Worm (Caenorhabditis elegans) whole organism, late embryonic: ENCODE data around the gene F55G11.8.

Source experiments
- C08G9.2 ChIP-seq: sonication (generic microtip); optimal IDR thresholded peaks from 2 replicates; lab custom pipeline; 2016; ENCODE audit warnings: mild to moderate bottlenecking, missing genetic modification characterization, moderate library complexity, missing compliant biosample characterization
- C38D4.7 ChIP-seq: fragments of 200-800 bp; sonication (Bioruptor generic); optimal IDR thresholded peaks from 2 replicates; lab custom pipeline; 2018; ENCODE audit warnings: mild to moderate bottlenecking, missing genetic modification characterization, moderate library complexity, missing compliant biosample characterization
- K02D7.2 ChIP-seq: sonication (generic microtip); optimal IDR thresholded peaks from 2 replicates; lab custom pipeline; 2017; ENCODE audit warnings: mild to moderate bottlenecking, missing genetic modification characterization, missing compliant biosample characterization
- K09A11.1 ChIP-seq: sonication (generic microtip); optimal IDR thresholded peaks from 2 replicates; lab custom pipeline; 2017; ENCODE audit warnings: antibody characterized with exemption, mild to moderate bottlenecking, missing genetic modification characterization, missing compliant biosample characterization; ENCODE audit not compliant: insufficient read depth
- T23F11.4 ChIP-seq: fragments of 200-800 bp; sonication (Bioruptor generic); optimal IDR thresholded peaks from 2 replicates; lab custom pipeline; 2018; ENCODE audit warnings: mild to moderate bottlenecking, missing genetic modification characterization, missing compliant biosample characterization
- Y22D7AL.16 ChIP-seq: sonication (generic microtip); optimal IDR thresholded peaks from 2 replicates; lab custom pipeline; 2016; ENCODE audit warnings: missing genetic modification characterization, missing compliant biosample characterization
- ceh-18 ChIP-seq: sonication (generic microtip); optimal IDR thresholded peaks from 2 replicates; lab custom pipeline; 2016; ENCODE audit warnings: missing genetic modification characterization, missing compliant biosample characterization
- ceh-19 ChIP-seq: fragments of 200-800 bp; sonication (Bioruptor generic); optimal IDR thresholded peaks from 2 replicates; lab custom pipeline; 2018; ENCODE audit warnings: mild to moderate bottlenecking, missing genetic modification characterization, missing compliant biosample characterization
- ceh-24 ChIP-seq: sonication (generic microtip); optimal IDR thresholded peaks from 2 replicates; lab custom pipeline; 2016; ENCODE audit warnings: mild to moderate bottlenecking, missing genetic modification characterization, missing compliant biosample characterization
- ceh-30 ChIP-seq: fragments of 150-350 bp; optimal IDR thresholded peaks from 2 replicates; lab custom pipeline; 2014; ENCODE audit warnings: missing biosample characterization, missing genetic modification characterization
- ceh-34 ChIP-seq: sonication (generic microtip); optimal IDR thresholded peaks from 2 replicates; lab custom pipeline; 2016; ENCODE audit warnings: mild to moderate bottlenecking, missing genetic modification characterization, missing compliant biosample characterization
- ceh-45 ChIP-seq: fragments of 200-800 bp; sonication (Bioruptor generic); IDR thresholded peaks from 2 replicates; pipeline ENCODE4 v1.3.6; 2022; ENCODE audit warnings: missing genetic modification reagents, missing genetic modification characterization, missing compliant biosample characterization
- che-1 ChIP-seq: sonication (generic microtip); optimal IDR thresholded peaks from 2 replicates; lab custom pipeline; 2016; ENCODE audit warnings: mild to moderate bottlenecking, missing genetic modification characterization, missing compliant biosample characterization
- dmd-4 ChIP-seq: sonication (generic microtip); optimal IDR thresholded peaks from 2 replicates; lab custom pipeline; 2016; ENCODE audit warnings: borderline replicate concordance, missing genetic modification characterization, missing compliant biosample characterization
- dve-1 ChIP-seq: sonication (generic microtip); optimal IDR thresholded peaks from 2 replicates; lab custom pipeline; 2017; ENCODE audit warnings: antibody characterized with exemption, mild to moderate bottlenecking, missing genetic modification characterization, missing compliant biosample characterization
- elt-2 ChIP-seq: sonication (generic microtip); optimal IDR thresholded peaks from 2 replicates; lab custom pipeline; 2016; ENCODE audit warnings: missing genetic modification reagents, missing genetic modification characterization, missing compliant biosample characterization
- elt-4 ChIP-seq: sonication (generic microtip); optimal IDR thresholded peaks from 2 replicates; lab custom pipeline; 2016; ENCODE audit warnings: missing genetic modification characterization, missing compliant biosample characterization
- fax-1 ChIP-seq: sonication (generic microtip); optimal IDR thresholded peaks from 2 replicates; lab custom pipeline; 2016; ENCODE audit warnings: missing genotype, missing genetic modification characterization, missing compliant biosample characterization
- fkh-10 ChIP-seq: fragments of 150-350 bp; optimal IDR thresholded peaks from 2 replicates; lab custom pipeline; 2014; ENCODE audit warnings: missing biosample characterization, missing genetic modification reagents, missing genetic modification characterization
- fkh-6 ChIP-seq: sonication (generic microtip); optimal IDR thresholded peaks from 2 replicates; lab custom pipeline; 2016; ENCODE audit warnings: missing genetic modification characterization, missing compliant biosample characterization
- gmeb-2 ChIP-seq: sonication (generic microtip); optimal IDR thresholded peaks from 2 replicates; lab custom pipeline; 2016; ENCODE audit warnings: missing genetic modification characterization, inconsistent platforms, missing compliant biosample characterization
- hlh-8 ChIP-seq: sonication (generic microtip); optimal IDR thresholded peaks from 2 replicates; lab custom pipeline; 2016; ENCODE audit warnings: missing genotype, missing genetic modification characterization, missing compliant biosample characterization
- madf-2 ChIP-seq: sonication (generic microtip); optimal IDR thresholded peaks from 2 replicates; lab custom pipeline; 2017; ENCODE audit warnings: missing genetic modification characterization, missing compliant biosample characterization
- mec-3 ChIP-seq: sonication (generic microtip); optimal IDR thresholded peaks from 2 replicates; lab custom pipeline; 2016; ENCODE audit warnings: borderline replicate concordance, missing genetic modification characterization, missing compliant biosample characterization
- npax-4 ChIP-seq: sonication (generic microtip); optimal IDR thresholded peaks from 2 replicates; lab custom pipeline; 2016; ENCODE audit warnings: missing genetic modification characterization, missing compliant biosample characterization
- pha-2 ChIP-seq: sonication (generic microtip); optimal IDR thresholded peaks from 2 replicates; lab custom pipeline; 2017; ENCODE audit warnings: mild to moderate bottlenecking, missing genetic modification characterization, missing compliant biosample characterization
- pha-4 ChIP-seq: fragments of 150-350 bp; optimal IDR thresholded peaks from 2 replicates; lab custom pipeline; 2018; ENCODE audit warnings: missing biosample characterization, missing genetic modification reagents, missing genetic modification characterization
- ref-2 ChIP-seq: sonication (generic microtip); optimal IDR thresholded peaks from 2 replicates; lab custom pipeline; 2016; ENCODE audit warnings: missing genetic modification characterization, missing compliant biosample characterization
- sdc-2 ChIP-seq: sonication (generic microtip); optimal IDR thresholded peaks from 2 replicates; lab custom pipeline; 2016; ENCODE audit warnings: missing genotype, missing genetic modification characterization, missing compliant biosample characterization
- tbx-7 ChIP-seq: sonication (generic microtip); optimal IDR thresholded peaks from 2 replicates; lab custom pipeline; 2016; ENCODE audit warnings: missing genotype, missing genetic modification characterization, missing compliant biosample characterization
- ttx-3 ChIP-seq: sonication (generic microtip); optimal IDR thresholded peaks from 2 replicates; lab custom pipeline; 2016; ENCODE audit warnings: missing genetic modification reagents, missing genetic modification characterization, missing compliant biosample characterization
- unc-3 ChIP-seq, 2 experiments: fragments of 200-800 bp in 1 of 2; sonication (Bioruptor generic) in 1 of 2; sonication (generic microtip) in 1 of 2; conservative IDR thresholded peaks in 1 of 2; optimal IDR thresholded peaks in 1 of 2; 2 replicates each; pipeline versions ENCODE4 v1.3.6 to Lab custom; 2016 to 2022; ENCODE audit warnings: missing compliant biosample characterization in 2 of 2, missing genetic modification characterization in 2 of 2, missing genetic modification reagents in 1 of 2
- unc-42 ChIP-seq: sonication (generic microtip); optimal IDR thresholded peaks from 2 replicates; lab custom pipeline; 2016; ENCODE audit warnings: missing genotype, missing genetic modification characterization, missing compliant biosample characterization
- unc-55 ChIP-seq: sonication (generic microtip); optimal IDR thresholded peaks from 2 replicates; lab custom pipeline; 2017; ENCODE audit warnings: missing biosample characterization, missing genetic modification reagents, missing genetic modification characterization
- zip-5 ChIP-seq: sonication (generic microtip); optimal IDR thresholded peaks from 2 replicates; lab custom pipeline; 2016; ENCODE audit warnings: missing genetic modification characterization, missing compliant biosample characterization
- ztf-16 ChIP-seq: sonication (generic microtip); optimal IDR thresholded peaks from 2 replicates; lab custom pipeline; 2017; ENCODE audit warnings: missing genetic modification characterization, missing compliant biosample characterization

Gene F55G11.8

ce11 chrIV:12971994-12972520 lies 9.4 kb downstream of the F55G11.8 start:
- TF ChIP-seq che-1 (tag; lab: Kevin White, UChicago) (no peak), ceh-24 (tag; lab: Kevin White, UChicago) (no peak), tbx-7 (tag; lab: Kevin White, UChicago) (no peak), elt-2 (tag; lab: Kevin White, UChicago) (peak; percentile 77)

DNA sequence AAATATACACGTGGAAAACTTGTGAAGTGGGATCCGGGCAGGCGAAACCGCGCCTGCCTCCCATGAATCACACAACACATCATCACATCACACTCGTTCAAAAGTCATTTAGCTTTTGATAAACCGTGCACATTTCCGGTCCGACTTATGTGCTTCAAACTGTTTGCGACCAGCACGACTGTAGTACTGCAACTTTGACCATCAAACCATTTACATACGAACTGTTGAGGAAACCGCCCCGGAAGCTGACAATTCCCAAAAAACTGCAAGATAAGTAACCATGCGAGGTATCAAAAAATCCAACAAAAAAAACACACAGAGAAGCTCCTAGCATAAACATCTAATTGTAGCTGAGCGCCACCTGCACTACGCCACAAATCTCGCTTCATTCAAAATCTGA lies 10.2 kb downstream of the F55G11.8 start:
- no peak for TF ChIP-seq C38D4.7
- no peak for TF ChIP-seq mec-3
- TF ChIP-seq zip-5 (tag; lab: Kevin White, UChicago): no peak
- no peak for TF ChIP-seq sdc-2 (tag; lab: Kevin White, UChicago)
- no peak for TF ChIP-seq ttx-3 (tag; lab: Kevin White, UChicago)
- TF ChIP-seq ceh-19 (GFP tag; lab: Kevin White, UChicago): no peak
- TF ChIP-seq K09A11.1 (tag; lab: Kevin White, UChicago): no peak
- no peak for TF ChIP-seq ztf-16 (tag; lab: Kevin White, UChicago)
- TF ChIP-seq gmeb-2 (tag; lab: Kevin White, UChicago): no peak
- TF ChIP-seq npax-4 (tag; lab: Kevin White, UChicago): no peak
- no peak for TF ChIP-seq ceh-34
- TF ChIP-seq fkh-6 (tag; lab: Kevin White, UChicago): no peak
- no peak for TF ChIP-seq elt-4
- no peak for TF ChIP-seq K02D7.2 (tag; lab: Kevin White, UChicago)

DNA sequence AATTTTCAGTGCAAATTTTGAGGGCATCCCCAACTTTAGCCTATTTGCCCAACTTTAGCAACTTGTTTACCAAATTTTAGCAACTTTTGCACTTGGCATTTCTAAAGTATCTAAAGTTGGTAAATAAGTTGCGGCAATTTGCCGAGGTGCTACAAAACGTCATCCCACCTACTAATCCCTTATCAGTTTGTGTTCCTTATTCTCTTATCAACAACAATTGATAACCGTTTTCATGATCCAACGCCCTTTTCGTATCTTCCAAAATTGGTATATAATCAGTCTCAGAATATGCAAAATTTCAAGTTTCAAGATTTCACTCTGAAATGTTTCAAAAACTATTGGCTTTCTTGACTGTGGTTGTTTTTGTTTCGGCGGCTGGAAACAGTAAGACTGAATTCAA lies 10.7 kb downstream of the F55G11.8 start, which contains the start of gene F55G11.4:
F55G11.4 (plus strand) TSS at position 289 of the 400 bp plus-strand sequence.
- TF ChIP-seq elt-2 (tag; lab: Kevin White, UChicago) (peak; percentile 64), ceh-30 (no peak), T23F11.4 (no peak), npax-4 (tag; lab: Kevin White, UChicago) (no peak), C08G9.2 (tag; lab: Kevin White, UChicago) (no peak), ref-2 (tag; lab: Kevin White, UChicago) (no peak), unc-55 (GFP tag; lab: Kevin White, UChicago) (no peak)
- TF ChIP-seq, all 69 proteins: peak for 1

- no peak for TF ChIP-seq unc-42 (tag; lab: Kevin White, UChicago)
- no peak for TF ChIP-seq dmd-4 (tag; lab: Kevin White, UChicago)
- no peak for TF ChIP-seq hlh-8 (tag; lab: Kevin White, UChicago)
- TF ChIP-seq K02D7.2 (tag; lab: Kevin White, UChicago): no peak
- no peak for TF ChIP-seq zip-5 (tag; lab: Kevin White, UChicago)
- no peak for TF ChIP-seq ztf-16 (tag; lab: Kevin White, UChicago)
- no peak for TF ChIP-seq Y22D7AL.16 (tag; lab: Kevin White, UChicago)
- no peak for TF ChIP-seq C38D4.7
- TF ChIP-seq che-1 (tag; lab: Kevin White, UChicago): no peak
- no peak for TF ChIP-seq ceh-18 (tag; lab: Kevin White, UChicago)
- TF ChIP-seq ceh-45: no peak
- TF ChIP-seq fax-1: no peak
- no peak for TF ChIP-seq fkh-10
- no peak for TF ChIP-seq ttx-3 (tag; lab: Kevin White, UChicago)
- TF ChIP-seq, all 69 proteins: peak for 0
Observed at ce11 chrIV:12975981-12976380, 13.4 kb downstream of the F55G11.8 start, which contains the start of gene dod-17. Gene dod-17, plus strand, starts transcription at chrIV:12976303.

DNA sequence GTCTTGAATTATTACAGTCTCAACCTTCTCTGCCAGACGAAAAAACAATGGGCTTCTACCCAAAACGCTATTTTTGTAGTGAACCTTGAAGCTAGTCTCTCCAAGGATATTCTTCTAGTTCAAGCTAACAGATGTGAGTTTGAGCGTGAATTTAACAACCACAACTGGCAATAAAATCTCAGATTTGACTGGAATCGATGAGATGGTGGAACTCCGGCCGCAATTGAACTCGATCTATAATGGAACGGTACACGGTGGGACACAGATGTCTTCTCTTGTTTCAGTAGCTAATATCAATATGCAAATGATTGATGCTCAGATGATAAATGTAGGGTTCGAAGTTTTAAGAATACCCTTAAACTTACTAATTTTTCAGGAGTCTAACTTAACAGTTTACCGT lies 15.0 kb downstream of the F55G11.8 start:
- TF ChIP-seq fkh-6 (tag; lab: Kevin White, UChicago): no peak
- TF ChIP-seq unc-3 (GFP tag; conservative IDR thresholded peaks at IDR 0.05; lab: Robert Waterston, UW): no peak
- TF ChIP-seq unc-3 (tag; optimal IDR thresholded peaks at IDR 0.05; lab: Kevin White, UChicago): no peak
- no peak for TF ChIP-seq ref-2 (tag; lab: Kevin White, UChicago)
- no peak for TF ChIP-seq fax-1
- TF ChIP-seq ceh-24 (tag; lab: Kevin White, UChicago): no peak
- no peak for TF ChIP-seq ztf-16 (tag; lab: Kevin White, UChicago)
- TF ChIP-seq pha-4 (tag; lab: Kevin White, UChicago): no peak
- TF ChIP-seq dmd-4 (tag; lab: Kevin White, UChicago): no peak
- TF ChIP-seq elt-2 (tag; lab: Kevin White, UChicago): no peak
- TF ChIP-seq madf-2 (tag; lab: Kevin White, UChicago): no peak
- no peak for TF ChIP-seq ceh-19 (GFP tag; lab: Kevin White, UChicago)
- TF ChIP-seq zip-5 (tag; lab: Kevin White, UChicago): no peak
- TF ChIP-seq gmeb-2 (tag; lab: Kevin White, UChicago): no peak
- no peak for TF ChIP-seq pha-2 (tag; lab: Kevin White, UChicago)
- no peak for TF ChIP-seq K09A11.1 (tag; lab: Kevin White, UChicago)
- no peak for TF ChIP-seq unc-55 (GFP tag; lab: Kevin White, UChicago)
- no peak for TF ChIP-seq dve-1 (tag; lab: Kevin White, UChicago)
- TF ChIP-seq ceh-18 (tag; lab: Kevin White, UChicago): no peak
- TF ChIP-seq T23F11.4: no peak
- TF ChIP-seq, all 69 proteins: peak for 0
